Fruit fly (Drosophila melanogaster): ENCODE results near the gene Adgf-A.

DNA sequence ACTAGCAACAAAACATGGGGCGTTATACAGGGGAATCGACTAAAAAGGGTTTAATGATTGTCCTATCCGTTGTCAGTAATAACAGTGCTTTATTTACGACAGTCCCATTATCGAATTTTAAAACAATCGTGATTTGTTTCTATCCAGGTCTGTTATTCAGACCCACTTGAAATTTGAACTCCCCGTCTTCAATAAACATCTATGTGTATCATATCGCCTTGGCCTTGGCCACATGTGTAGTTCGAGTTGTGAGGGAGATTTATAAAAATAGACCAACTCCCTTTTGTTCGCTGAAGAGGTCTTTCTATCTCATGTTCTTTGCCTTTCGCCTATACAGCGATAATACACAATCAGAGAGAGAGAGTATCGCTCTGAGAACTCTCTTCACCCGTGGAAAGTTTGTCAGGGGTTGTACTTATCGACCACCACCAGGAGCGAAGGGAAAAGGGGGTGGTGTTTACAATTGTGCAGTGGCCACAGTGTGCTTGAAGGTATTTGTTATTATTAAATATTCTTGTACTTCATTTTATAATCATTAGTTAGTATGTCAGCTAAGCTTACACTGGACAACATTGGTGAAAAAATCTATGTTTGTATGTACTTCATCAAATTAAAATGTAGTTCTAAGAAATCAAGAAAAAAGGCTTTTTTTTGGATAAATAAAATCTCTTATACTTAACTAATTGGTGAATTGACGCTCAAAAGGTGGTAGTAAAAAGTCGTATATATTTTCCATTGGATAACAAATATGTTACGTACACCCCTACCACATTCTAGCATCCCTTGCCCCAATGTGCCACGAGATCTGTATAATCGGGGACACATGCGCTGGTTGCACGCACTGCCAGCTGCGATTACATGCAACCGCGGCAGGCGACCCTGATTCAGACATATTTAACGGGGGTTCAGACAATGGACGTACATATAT lies 6.5 kb downstream of the Adgf-A start:
- no peak for TF ChIP-seq CG8478 (optimal IDR thresholded peaks at IDR 0.05)
- no peak for TF ChIP-seq CTCF (optimal IDR thresholded peaks at IDR 0.05)
